Worm (Caenorhabditis elegans) whole organism, L2 larva: ENCODE results near the gene acbp-5.

Experiments used
- aly-2 ChIP-seq: fragments of 150-350 bp; optimal IDR thresholded peaks from 2 replicates; lab custom pipeline; 2014; ENCODE audit warnings: missing biosample characterization, missing genetic modification characterization
- ama-1 ChIP-seq: fragments of 150-350 bp; optimal IDR thresholded peaks from 2 replicates; lab custom pipeline; 2018; ENCODE audit warnings: inconsistent platforms
- ceh-16 ChIP-seq: fragments of 150-350 bp; optimal IDR thresholded peaks from 2 replicates; lab custom pipeline; 2014; ENCODE audit warnings: missing biosample characterization, missing genetic modification characterization
- ceh-82 ChIP-seq: fragments of 150-350 bp; optimal IDR thresholded peaks from 2 replicates; lab custom pipeline; 2014; ENCODE audit warnings: missing biosample characterization, missing genetic modification characterization
- fos-1 ChIP-seq: fragments of 150-350 bp; optimal IDR thresholded peaks from 2 replicates; lab custom pipeline; 2014; ENCODE audit warnings: missing biosample characterization, missing genetic modification characterization
- lin-11 ChIP-seq: fragments of 150-350 bp; sonication (generic microtip); optimal IDR thresholded peaks from 2 replicates; lab custom pipeline; 2014; ENCODE audit warnings: missing biosample characterization, missing genetic modification characterization, inconsistent platforms, mixed read lengths
- lin-13 ChIP-seq: fragments of 150-350 bp; optimal IDR thresholded peaks from 2 replicates; lab custom pipeline; 2014; ENCODE audit warnings: missing biosample characterization, missing genetic modification reagents, missing genetic modification characterization
- lin-39 ChIP-seq: fragments of 150-350 bp; optimal IDR thresholded peaks from 2 replicates; lab custom pipeline; 2014; ENCODE audit warnings: missing biosample characterization, missing genetic modification reagents, missing genetic modification characterization
- mdl-1 ChIP-seq, 2 experiments: fragments of 150-350 bp in 1 of 2; sonication (generic microtip) in 1 of 2; optimal IDR thresholded peaks; 2 replicates each; lab custom pipeline; 2017; ENCODE audit warnings: missing biosample characterization in 2 of 2, missing genetic modification characterization in 2 of 2
- nhr-11 ChIP-seq: fragments of 150-350 bp; optimal IDR thresholded peaks from 2 replicates; lab custom pipeline; 2014; ENCODE audit warnings: missing biosample characterization, missing genetic modification characterization
- nhr-237 ChIP-seq: fragments of 150-350 bp; optimal IDR thresholded peaks from 2 replicates; lab custom pipeline; 2014; ENCODE audit warnings: missing biosample characterization, missing genetic modification characterization
- nhr-25 ChIP-seq: fragments of 150-350 bp; sonication (generic microtip); optimal IDR thresholded peaks from 3 replicates; lab custom pipeline; 2014; ENCODE audit warnings: missing biosample characterization, missing genetic modification characterization
- nhr-6 ChIP-seq: fragments of 150-350 bp; optimal IDR thresholded peaks from 2 replicates; lab custom pipeline; 2014; ENCODE audit warnings: missing biosample characterization, missing genetic modification characterization
- snpc-4 ChIP-seq: fragments of 150-350 bp; optimal IDR thresholded peaks from 2 replicates; lab custom pipeline; 2014; ENCODE audit warnings: missing biosample characterization, missing genetic modification characterization

- no peak for TF ChIP-seq aly-2 (tag; lab: Kevin White, UChicago)
- no peak for TF ChIP-seq lin-13 (GFP tag; lab: Kevin White, UChicago)
- no peak for TF ChIP-seq ama-1 (lab: Kevin White, UChicago)
- TF ChIP-seq lin-39 (tag; lab: Kevin White, UChicago), result no peak
- TF ChIP-seq ceh-16 (tag; lab: Kevin White, UChicago), result no peak
- no peak for TF ChIP-seq snpc-4 (tag; lab: Kevin White, UChicago)
- TF ChIP-seq lin-11 (tag; lab: Kevin White, UChicago), result no peak
- TF ChIP-seq nhr-6 (tag; lab: Kevin White, UChicago), result no peak
- no peak for TF ChIP-seq nhr-237
- no peak for TF ChIP-seq nhr-11 (tag; lab: Kevin White, UChicago)
- TF ChIP-seq fos-1 (tag; lab: Kevin White, UChicago), result peak; percentile 95
- TF ChIP-seq nhr-25 (tag; lab: Kevin White, UChicago), result no peak
- no peak for TF ChIP-seq ceh-82 (tag; lab: Kevin White, UChicago)
- no peak for TF ChIP-seq mdl-1 (tag; optimal IDR thresholded peaks at IDR 0.05; lab: Kevin White, UChicago)
Observed at ce11 chrIII:13672654-13673330, 31.3 kb upstream of the acbp-5 start, which contains the start of gene aqp-11.
